Fruit fly (Drosophila melanogaster): ENCODE results near the gene bnl.

The bnl gene

DNA sequence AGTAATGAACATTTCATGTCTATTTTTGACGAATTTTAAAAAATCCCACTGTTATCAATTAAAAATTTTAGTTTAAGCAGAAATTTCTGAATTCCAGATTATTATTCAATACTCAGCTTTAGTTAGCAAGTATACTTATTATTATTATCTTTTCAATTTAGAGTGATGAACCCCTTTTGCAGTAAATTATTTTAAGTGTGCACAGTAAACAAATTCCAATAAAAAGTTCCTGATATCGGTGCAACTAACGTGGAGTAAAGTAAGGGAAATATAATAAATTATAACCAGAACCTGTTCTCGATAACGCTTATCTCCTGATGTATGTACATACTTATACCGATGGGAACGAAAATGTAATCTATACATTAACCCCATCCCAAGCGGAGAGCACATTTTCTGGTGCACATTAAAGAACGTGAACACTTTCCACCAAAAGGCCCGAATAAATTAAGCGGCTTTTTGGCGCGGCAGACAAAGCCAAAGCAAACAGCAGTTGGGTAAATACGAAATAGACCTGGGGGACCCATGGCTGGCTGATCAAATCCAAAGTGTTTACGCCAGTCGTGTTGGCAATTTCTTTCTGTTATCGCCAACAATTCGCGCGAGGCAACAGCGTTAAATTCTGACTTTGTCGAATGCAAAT lies 21.5 kb upstream of the bnl start:
- no peak for TF ChIP-seq Sin3A (optimal IDR thresholded peaks at IDR 0.05)
- TF ChIP-seq psq (optimal IDR thresholded peaks at IDR 0.05) = no peak
- no peak for TF ChIP-seq insv (optimal IDR thresholded peaks at IDR 0.05)
- no peak for TF ChIP-seq h (optimal IDR thresholded peaks at IDR 0.05)

- TF ChIP-seq ttk (optimal IDR thresholded peaks at IDR 0.05) = no peak
- peak; percentile 57 for TF ChIP-seq psq (optimal IDR thresholded peaks at IDR 0.05)
Observed at dm6 chr3R:19847591-19848256, 11.1 kb upstream of the bnl start.

DNA sequence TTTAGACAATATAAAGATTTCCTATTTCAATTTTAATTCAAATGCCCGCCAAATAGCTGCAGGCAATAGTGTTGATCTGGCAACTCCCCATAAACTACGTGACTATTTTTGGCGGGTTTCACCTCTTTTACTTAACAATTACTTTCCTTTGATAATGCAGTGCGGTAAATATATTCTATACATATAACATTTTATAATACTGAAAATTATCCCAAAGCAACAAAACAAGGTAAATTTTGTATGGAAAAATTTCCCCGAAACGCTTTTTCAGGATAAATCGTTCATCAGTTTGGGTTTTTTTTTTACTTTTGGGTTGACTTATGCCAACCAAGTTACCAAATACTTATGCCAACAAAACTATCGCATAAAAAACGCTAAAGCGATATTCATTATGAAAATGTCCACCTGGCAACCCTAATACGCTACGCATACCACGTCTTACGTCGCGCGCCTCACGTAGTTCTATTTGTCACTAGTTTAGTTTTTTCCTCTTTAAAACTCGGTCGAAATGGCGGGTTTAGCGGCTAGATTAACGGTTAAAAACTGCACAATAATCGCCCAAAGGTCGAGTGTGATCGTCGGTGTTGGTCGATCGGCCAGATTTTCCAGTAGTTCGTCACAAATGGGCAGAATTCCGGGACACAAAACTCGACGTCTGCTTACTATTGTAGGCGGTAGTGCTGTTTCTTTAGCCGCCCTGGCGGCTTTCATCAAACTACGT lies 10.4 kb upstream of the bnl start, which contains the start of gene MICU3:
MICU3 (plus strand) TSS at position 442 of the 721 bp plus-strand sequence.
- no peak for TF ChIP-seq insv (optimal IDR thresholded peaks at IDR 0.05)
- no peak for TF ChIP-seq h (optimal IDR thresholded peaks at IDR 0.05)
- TF ChIP-seq ttk (optimal IDR thresholded peaks at IDR 0.05) = no peak
- no peak for TF ChIP-seq Sin3A (optimal IDR thresholded peaks at IDR 0.05)
- TF ChIP-seq psq (optimal IDR thresholded peaks at IDR 0.05) = no peak
- TF ChIP-seq Myc (optimal IDR thresholded peaks at IDR 0.05) = no peak

DNA sequence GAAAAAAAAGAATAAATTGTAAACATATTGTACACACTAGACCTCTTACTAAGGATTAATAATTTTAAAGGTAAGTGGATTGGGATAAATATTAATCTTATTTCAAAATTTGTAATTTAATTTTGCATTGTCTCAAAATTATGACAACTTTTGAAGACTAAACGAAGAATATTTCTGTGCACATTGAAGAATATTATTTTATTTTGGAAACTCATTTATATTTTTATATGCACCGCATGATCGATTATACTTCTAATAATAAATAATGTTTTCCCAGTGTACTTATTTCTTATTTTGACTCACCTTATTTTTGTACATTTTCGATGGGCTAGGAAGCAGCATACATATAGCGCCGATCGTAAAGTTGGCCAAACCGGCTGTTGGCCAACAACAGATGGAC lies 7.3 kb upstream of the bnl start:
- no peak for TF ChIP-seq Sin3A (optimal IDR thresholded peaks at IDR 0.05)
- TF ChIP-seq ttk (optimal IDR thresholded peaks at IDR 0.05) = no peak
- no peak for TF ChIP-seq h (optimal IDR thresholded peaks at IDR 0.05)
- TF ChIP-seq psq (optimal IDR thresholded peaks at IDR 0.05) = no peak
- TF ChIP-seq insv (optimal IDR thresholded peaks at IDR 0.05) = no peak

DNA sequence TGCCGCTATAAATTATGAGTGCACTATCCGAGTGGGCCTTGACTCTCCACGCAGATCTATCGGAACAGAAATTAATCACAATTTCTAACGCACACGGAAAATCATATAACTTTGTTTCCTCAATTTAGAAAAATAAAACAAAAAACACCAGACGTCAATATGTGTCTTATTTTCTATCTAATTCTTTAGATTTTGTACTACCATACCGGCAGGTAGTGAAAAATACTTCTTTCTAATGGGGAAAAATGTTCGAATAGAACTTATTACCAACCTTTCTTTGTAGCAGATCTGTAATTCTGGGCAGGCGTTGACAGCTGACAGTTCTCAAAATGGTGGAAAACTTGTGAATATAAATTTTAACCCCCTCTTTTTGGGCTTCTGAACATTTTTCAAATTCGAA lies 3.9 kb upstream of the bnl start, which contains the start of gene CG31459:
CG31459 (plus strand) TSS at position 301 of the 400 bp plus-strand sequence.
- TF ChIP-seq insv (optimal IDR thresholded peaks at IDR 0.05) (no peak), psq (optimal IDR thresholded peaks at IDR 0.05) (no peak), h (optimal IDR thresholded peaks at IDR 0.05) (no peak), ttk (optimal IDR thresholded peaks at IDR 0.05) (no peak), Sin3A (optimal IDR thresholded peaks at IDR 0.05) (no peak), Myc (optimal IDR thresholded peaks at IDR 0.05) (no peak)

DNA sequence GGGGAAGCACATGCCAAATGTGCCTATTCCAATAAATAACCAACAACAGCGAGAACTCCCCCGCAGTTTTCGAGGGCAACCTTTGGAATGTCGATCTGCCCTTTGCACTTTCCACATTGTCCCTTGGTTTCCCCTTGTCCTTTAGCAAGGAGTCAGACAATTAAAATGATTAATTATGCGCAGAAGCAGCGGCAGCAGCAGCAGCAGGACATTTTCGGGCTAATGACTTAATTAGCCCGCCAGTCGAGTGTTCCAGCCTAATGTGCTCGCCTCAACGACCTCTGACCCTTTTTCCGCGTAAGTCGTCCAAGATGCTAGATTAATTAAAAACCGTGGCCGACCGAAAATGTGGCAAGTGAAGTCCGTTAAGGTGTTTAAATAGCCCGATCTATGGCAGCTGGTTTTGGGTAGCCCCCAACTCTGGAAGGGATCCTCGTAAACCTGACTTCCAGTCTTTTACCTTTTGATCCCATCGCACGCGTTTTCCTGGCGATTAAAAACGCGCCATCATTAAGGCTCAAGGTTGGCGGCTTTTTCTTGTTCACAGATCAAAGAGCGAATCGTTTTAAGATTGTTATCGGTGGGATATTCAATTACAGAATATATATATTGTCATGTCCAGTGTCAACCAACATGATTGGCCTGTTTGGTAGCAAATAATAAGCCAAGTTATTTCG lies 2.4 kb upstream of the bnl start:
- no peak for TF ChIP-seq psq (optimal IDR thresholded peaks at IDR 0.05)
- TF ChIP-seq Sin3A (optimal IDR thresholded peaks at IDR 0.05) = no peak
- TF ChIP-seq Myc (optimal IDR thresholded peaks at IDR 0.05) = no peak

DNA sequence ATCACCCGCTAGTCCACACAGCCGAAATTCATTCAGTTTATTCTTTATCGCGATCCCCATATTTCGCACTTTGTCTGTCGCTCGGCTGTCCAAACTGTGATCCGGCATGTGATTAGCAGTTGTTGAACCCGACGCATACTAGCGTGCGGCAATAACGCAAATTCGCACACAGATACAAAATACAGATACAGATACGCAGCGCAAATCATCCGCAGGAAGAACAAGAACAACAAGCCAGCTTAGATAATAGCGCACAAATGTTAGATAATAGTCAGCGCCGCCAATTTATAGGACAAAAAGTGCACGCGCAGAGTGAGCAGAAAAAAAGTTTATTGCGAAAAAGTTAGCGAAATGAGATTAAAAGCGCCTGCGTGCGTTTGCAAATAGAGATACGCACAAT lies 1.6 kb downstream of the bnl start:
- no peak for TF ChIP-seq psq (optimal IDR thresholded peaks at IDR 0.05)
- TF ChIP-seq h (optimal IDR thresholded peaks at IDR 0.05) = no peak
- no peak for TF ChIP-seq Myc (optimal IDR thresholded peaks at IDR 0.05)
- TF ChIP-seq ttk (optimal IDR thresholded peaks at IDR 0.05) = no peak
- TF ChIP-seq Sin3A (optimal IDR thresholded peaks at IDR 0.05) = no peak
- no peak for TF ChIP-seq insv (optimal IDR thresholded peaks at IDR 0.05)

DNA sequence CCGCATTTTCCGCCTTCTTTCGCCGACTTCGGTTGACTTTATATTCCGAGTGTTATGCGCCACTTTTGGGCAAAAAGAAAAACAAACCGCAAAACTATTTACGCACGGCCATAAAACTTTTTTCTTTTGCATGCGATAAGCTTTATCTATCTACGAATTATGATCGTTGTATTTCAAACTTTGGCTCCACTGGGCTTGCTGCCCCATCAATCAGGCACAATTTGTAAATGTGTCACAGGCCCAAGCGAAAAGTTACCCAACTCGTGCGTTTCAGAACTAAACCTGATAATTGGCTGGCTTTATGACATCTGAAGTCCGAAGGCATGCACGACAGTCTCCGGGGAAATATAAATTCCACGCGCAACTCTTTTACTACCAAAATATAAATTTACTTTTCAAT lies 2.7 kb downstream of the bnl start:
- no peak for TF ChIP-seq insv (optimal IDR thresholded peaks at IDR 0.05)

DNA sequence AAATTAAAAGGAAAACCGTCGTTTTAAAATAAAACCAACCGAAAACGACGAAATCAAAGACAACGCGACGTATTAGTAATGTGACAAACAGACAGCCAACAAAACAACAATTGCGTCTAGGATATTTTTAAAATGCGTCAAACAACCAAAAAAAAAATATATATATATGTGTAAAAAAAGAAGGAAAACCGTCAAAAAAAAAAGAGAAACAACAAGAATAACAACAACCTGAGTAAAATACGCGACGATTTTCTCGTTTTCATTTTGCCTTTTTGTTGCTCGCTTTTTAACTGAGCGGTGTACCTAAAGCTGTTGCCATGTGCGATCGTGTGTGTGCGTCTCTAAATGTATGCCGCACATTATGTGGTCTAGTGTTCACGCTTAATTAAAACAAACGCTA lies 3.1 kb downstream of the bnl start:
- no peak for TF ChIP-seq insv (optimal IDR thresholded peaks at IDR 0.05)
- TF ChIP-seq h (optimal IDR thresholded peaks at IDR 0.05) = no peak
- no peak for TF ChIP-seq Myc (optimal IDR thresholded peaks at IDR 0.05)
- TF ChIP-seq Sin3A (optimal IDR thresholded peaks at IDR 0.05) = no peak
- TF ChIP-seq ttk (optimal IDR thresholded peaks at IDR 0.05) = no peak
- no peak for TF ChIP-seq psq (optimal IDR thresholded peaks at IDR 0.05)

DNA sequence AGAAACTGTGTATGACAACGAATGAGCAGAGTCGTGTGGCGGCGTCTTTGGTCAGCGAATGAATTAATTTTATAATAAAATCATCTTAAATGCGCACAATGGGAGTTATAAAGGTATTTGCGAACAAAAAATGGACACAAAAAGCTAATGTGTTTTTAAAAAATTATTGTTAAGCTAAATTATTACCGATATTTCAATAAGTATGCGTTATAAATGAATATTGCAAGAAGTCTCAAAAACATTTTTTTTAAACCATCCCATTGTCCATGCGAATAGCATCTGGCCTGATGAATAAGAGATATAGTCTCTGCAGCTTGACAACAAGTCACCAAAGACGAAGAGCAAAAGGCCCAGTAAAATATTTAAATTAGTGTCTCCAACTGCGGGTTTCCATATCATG lies 5.6 kb downstream of the bnl start:
- no peak for TF ChIP-seq Sin3A (optimal IDR thresholded peaks at IDR 0.05)
- no peak for TF ChIP-seq ttk (optimal IDR thresholded peaks at IDR 0.05)
- TF ChIP-seq Myc (optimal IDR thresholded peaks at IDR 0.05) = no peak
- no peak for TF ChIP-seq insv (optimal IDR thresholded peaks at IDR 0.05)
- no peak for TF ChIP-seq h (optimal IDR thresholded peaks at IDR 0.05)

- TF ChIP-seq h (optimal IDR thresholded peaks at IDR 0.05) (no peak), Myc (optimal IDR thresholded peaks at IDR 0.05) (no peak), Sin3A (optimal IDR thresholded peaks at IDR 0.05) (no peak), insv (optimal IDR thresholded peaks at IDR 0.05) (no peak)
Observed at dm6 chr3R:19826806-19827328, 9.8 kb downstream of the bnl start.

DNA sequence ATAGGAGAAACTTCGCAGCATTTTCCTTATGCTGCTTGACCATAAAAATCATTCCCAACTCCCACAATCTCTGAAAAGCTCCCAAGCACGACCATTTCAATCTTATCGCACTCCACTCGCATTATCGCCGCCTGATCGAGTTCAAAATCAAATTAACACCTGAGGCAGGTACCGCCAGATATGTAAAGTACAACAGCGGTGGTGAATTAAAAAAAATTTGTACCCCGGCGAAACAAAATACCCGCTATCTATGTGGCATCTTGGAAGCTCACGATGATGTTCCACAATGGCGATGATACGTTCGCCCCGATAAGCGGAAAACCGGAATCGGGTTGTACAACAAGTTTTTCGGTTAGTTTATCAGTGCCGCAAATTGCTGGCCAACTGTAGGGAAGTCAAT lies 10.3 kb downstream of the bnl start:
- TF ChIP-seq ttk (optimal IDR thresholded peaks at IDR 0.05) (no peak), psq (optimal IDR thresholded peaks at IDR 0.05) (no peak), Myc (optimal IDR thresholded peaks at IDR 0.05) (no peak), insv (optimal IDR thresholded peaks at IDR 0.05) (no peak), h (optimal IDR thresholded peaks at IDR 0.05) (no peak), Sin3A (optimal IDR thresholded peaks at IDR 0.05) (no peak)
